Worm (Caenorhabditis elegans): ENCODE data around the gene glb-2.

DNA sequence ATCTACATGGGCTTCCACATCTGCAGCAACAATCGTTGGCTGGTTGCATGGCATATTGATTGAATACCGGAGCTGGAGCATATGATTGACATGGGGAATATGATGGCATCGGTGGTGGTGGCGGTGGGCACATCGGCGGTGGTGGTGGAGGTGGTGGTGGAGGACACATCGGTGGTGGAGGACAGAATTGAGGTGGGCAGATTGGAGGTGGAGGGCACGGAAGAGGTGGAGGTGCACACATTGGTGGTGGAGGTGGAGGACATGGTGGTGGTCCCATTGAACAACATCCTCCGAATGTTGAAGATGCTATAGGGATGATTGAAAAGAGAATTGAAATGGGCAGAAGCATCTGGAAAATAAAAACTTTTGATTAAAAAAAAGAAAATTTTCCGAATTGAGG lies 47.4 kb upstream of the glb-2 start, which contains the start of gene grl-4:
- TF ChIP-seq ref-1 (GFP tag; conservative IDR thresholded peaks at IDR 0.05) (no peak), tab-1 (GFP tag; IDR thresholded peaks at IDR 0.05) (no peak), ztf-29 (GFP tag; IDR thresholded peaks at IDR 0.05) (no peak), flt-1 (GFP tag; IDR thresholded peaks at IDR 0.05) (no peak)
